Worm (Caenorhabditis elegans) whole organism, early embryonic: Measurements from ENCODE around the gene lgg-1.

Experiments used
- ama-1 ChIP-seq: fragments of 150-350 bp; optimal IDR thresholded peaks from 2 replicates; lab custom pipeline; 2014
- ceh-36 ChIP-seq: sonication (generic microtip); optimal IDR thresholded peaks from 2 replicates; lab custom pipeline; 2016; ENCODE audit warnings: missing genetic modification characterization, inconsistent platforms, missing compliant biosample characterization
- tbx-11 ChIP-seq: fragments of 200-800 bp; sonication (Bioruptor generic); IDR thresholded peaks from 2 replicates; pipeline ENCODE4 v1.3.6; 2022; ENCODE audit warnings: missing genetic modification characterization, missing compliant biosample characterization
- tra-4 ChIP-seq: sonication (generic microtip); optimal IDR thresholded peaks from 2 replicates; lab custom pipeline; 2017; ENCODE audit warnings: missing genetic modification characterization, missing compliant biosample characterization

DNA sequence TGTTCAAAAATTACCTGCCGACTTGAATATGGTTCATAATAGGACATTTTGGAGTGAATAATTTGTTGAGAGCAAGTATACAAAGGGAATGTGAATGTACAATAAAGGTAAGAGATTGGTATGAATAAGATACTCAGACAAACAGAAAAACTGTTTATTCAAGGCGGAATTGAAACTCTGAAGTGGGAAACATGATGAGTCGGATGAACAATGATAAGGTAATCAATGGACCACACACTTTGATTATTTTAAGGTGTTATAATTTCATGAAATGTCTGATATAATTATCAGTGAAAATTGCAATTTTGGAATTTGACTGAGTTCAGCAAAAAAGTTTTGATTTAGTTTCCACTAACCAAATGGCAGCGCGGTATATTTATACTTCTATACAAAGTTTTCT lies 8.0 kb downstream of the lgg-1 start:
- no peak for TF ChIP-seq ceh-36 (tag; lab: Kevin White, UChicago)
- TF ChIP-seq ama-1 = no peak
- no peak for TF ChIP-seq tbx-11 (GFP tag; lab: Robert Waterston, UW)
- TF ChIP-seq tra-4 (tag; lab: Kevin White, UChicago) = no peak
